Fruit fly (Drosophila melanogaster) whole organism, prepupa: ENCODE data around the gene CG10298.

Experiments
- CG11902 ChIP-seq: fragments of 200-800 bp; sonication (Bioruptor generic); optimal IDR thresholded peaks from 3 replicates; lab custom pipeline; 2016; ENCODE audit warnings: missing biosample characterization, missing genetic modification characterization
- Ets21C ChIP-seq: fragments of 200-800 bp; sonication (Bioruptor generic); optimal IDR thresholded peaks from 3 replicates; lab custom pipeline; 2016; ENCODE audit warnings: missing biosample characterization, missing genetic modification characterization
- Sox14 ChIP-seq: fragments of 200-800 bp; sonication (Bioruptor generic); optimal IDR thresholded peaks from 3 replicates; lab custom pipeline; 2016; ENCODE audit warnings: missing biosample characterization, missing genetic modification characterization
- Sox15 ChIP-seq: fragments of 200-800 bp; sonication (Bioruptor generic); optimal IDR thresholded peaks from 3 replicates; lab custom pipeline; 2016; ENCODE audit warnings: missing biosample characterization, missing genetic modification characterization
- fd59A ChIP-seq: fragments of 200-800 bp; sonication (Bioruptor generic); optimal IDR thresholded peaks from 2 replicates; lab custom pipeline; 2017; ENCODE audit warnings: missing biosample characterization, mild to moderate bottlenecking, missing genetic modification characterization, missing genetic modification reagents
- net ChIP-seq: fragments of 200-800 bp; sonication (Bioruptor generic); optimal IDR thresholded peaks from 3 replicates; lab custom pipeline; 2016; ENCODE audit warnings: missing biosample characterization, missing genetic modification characterization
- topi ChIP-seq: fragments of 200-800 bp; sonication (Bioruptor generic); optimal IDR thresholded peaks from 3 replicates; lab custom pipeline; 2016; ENCODE audit warnings: missing biosample characterization, missing genetic modification characterization
- vri ChIP-seq: fragments of 200-800 bp; sonication (Bioruptor generic); optimal IDR thresholded peaks from 3 replicates; lab custom pipeline; 2016; ENCODE audit warnings: missing biosample characterization, mild to moderate bottlenecking, missing genetic modification characterization

dm6 chr3R:6354408-6354807 is 11.6 kb downstream of the CG10298 start:
- TF ChIP-seq net (GFP tag; lab: Kevin White, UChicago) (no peak), fd59A (GFP tag; lab: Kevin White, UChicago) (no peak), Sox15 (GFP tag; lab: Kevin White, UChicago) (no peak), Sox14 (GFP tag; lab: Kevin White, UChicago) (no peak), CG11902 (no peak), Ets21C (GFP tag; lab: Kevin White, UChicago) (no peak), topi (GFP tag; lab: Kevin White, UChicago) (no peak), vri (GFP tag; lab: Kevin White, UChicago) (no peak)
